Fruit fly (Drosophila melanogaster): ENCODE results near the gene fu.
A peak's percentile ranks its signal among the peaks of the same experiment; 100 is the strongest.

fu gene

dm6 chrX:18644890-18645289 is 12.7 kb upstream of the fu start (continued):
- TF ChIP-seq HLH54F (GFP tag; optimal IDR thresholded peaks at IDR 0.05) (peak; percentile 66), btn (GFP tag; optimal IDR thresholded peaks at IDR 0.05) (peak; percentile 58), ro (GFP tag; IDR thresholded peaks at IDR 0.05) (no peak), ewg (GFP tag; optimal IDR thresholded peaks at IDR 0.05) (peak; percentile 70), CG30403 (GFP tag; optimal IDR thresholded peaks at IDR 0.05) (peak; percentile 79), dmrt99B (tag; optimal IDR thresholded peaks at IDR 0.05) (peak; percentile 83), CG2712 (tag; optimal IDR thresholded peaks at IDR 0.05) (peak; percentile 85), CG8944 (GFP tag; optimal IDR thresholded peaks at IDR 0.05) (peak; percentile 61), Dll (GFP tag; IDR thresholded peaks at IDR 0.05; ENCODE audit: partially characterized antibody) (no peak), dimm (GFP tag; IDR thresholded peaks at IDR 0.05) (no peak), CG6683 (GFP tag; optimal IDR thresholded peaks at IDR 0.05) (peak; percentile 67), zfh1 (GFP tag; IDR thresholded peaks at IDR 0.05) (peak; percentile 79), mam (GFP tag; optimal IDR thresholded peaks at IDR 0.05) (peak; percentile 74), Nf-YA (GFP tag; IDR thresholded peaks at IDR 0.05) (peak; percentile 62; the same call in 1 of the 2 replicates), CG14860 (GFP tag; IDR thresholded peaks at IDR 0.05; ENCODE audit: partially characterized antibody) (no peak), Hmr (GFP tag; optimal IDR thresholded peaks at IDR 0.05) (peak; percentile 83), twi (tag; optimal IDR thresholded peaks at IDR 0.05) (peak; percentile 60), stc (GFP tag; IDR thresholded peaks at IDR 0.05) (peak; percentile 71), corto (GFP tag; optimal IDR thresholded peaks at IDR 0.05) (no peak), nau (GFP tag; optimal IDR thresholded peaks at IDR 0.05) (peak; percentile 79), CG17186 (GFP tag; optimal IDR thresholded peaks at IDR 0.05) (peak; percentile 16), nerfin-2 (GFP tag; IDR thresholded peaks at IDR 0.05; ENCODE audit: partially characterized antibody) (no peak), Taf1 (GFP tag; IDR thresholded peaks at IDR 0.05) (peak; percentile 46; the same call in 1 of the 2 replicates), CHES-1-like (GFP tag; optimal IDR thresholded peaks at IDR 0.05) (peak; percentile 67), Eip74EF (GFP tag; optimal IDR thresholded peaks at IDR 0.05) (peak in 1 of 2 experiments; percentile 25), CG1792 (GFP tag; optimal IDR thresholded peaks at IDR 0.05) (peak; percentile 58), CG9215 (GFP tag; IDR thresholded peaks at IDR 0.05) (peak; percentile 59), eve (GFP tag; optimal IDR thresholded peaks at IDR 0.05) (no peak), jing (GFP tag; optimal IDR thresholded peaks at IDR 0.05) (peak; percentile 64), ems (GFP tag; optimal IDR thresholded peaks at IDR 0.05) (peak; percentile 80), C15 (GFP tag; IDR thresholded peaks at IDR 0.05) (no peak), Gug (GFP tag; IDR thresholded peaks at IDR 0.05) (peak; percentile 74), CG9727 (GFP tag; optimal IDR thresholded peaks at IDR 0.05) (peak; percentile 75), CG7271 (tag; optimal IDR thresholded peaks at IDR 0.05) (peak; percentile 32), CG15601 (tag; optimal IDR thresholded peaks at IDR 0.05) (peak; percentile 81), CG1024 (GFP tag; IDR thresholded peaks at IDR 0.05) (0 out of 2 replicates have a peak, but pooled peaks have one; percentile 38), CG18476 (GFP tag; optimal IDR thresholded peaks at IDR 0.05) (peak; percentile 74), sug (tag; optimal IDR thresholded peaks at IDR 0.05) (peak; percentile 75), CG13624 (GFP tag; optimal IDR thresholded peaks at IDR 0.05) (peak; percentile 16), CG13894 (tag; optimal IDR thresholded peaks at IDR 0.05) (peak; percentile 70), Dref (GFP tag; IDR thresholded peaks at IDR 0.05) (no peak), ato (GFP tag; IDR thresholded peaks at IDR 0.05; ENCODE audit: partially characterized antibody) (no peak), CG17829 (tag; optimal IDR thresholded peaks at IDR 0.05) (peak; percentile 87), CG7928 (GFP tag; optimal IDR thresholded peaks at IDR 0.05) (peak; percentile 43), CG10654 (GFP tag; optimal IDR thresholded peaks at IDR 0.05) (peak; percentile 56), CG12071 (GFP tag; optimal IDR thresholded peaks at IDR 0.05) (peak; percentile 86), Rx (GFP tag; IDR thresholded peaks at IDR 0.05) (peak; percentile 49; the same call in 1 of the 2 replicates), fd64A (GFP tag; optimal IDR thresholded peaks at IDR 0.05) (peak; percentile 65), zen2 (GFP tag; IDR thresholded peaks at IDR 0.05; ENCODE audit: partially characterized antibody) (no peak), dan (GFP tag; IDR thresholded peaks at IDR 0.05) (no peak)
